Worm (Caenorhabditis elegans): ENCODE measurements around the gene sfxn-5.

sfxn-5 gene

ce11 chrII:8128273-8129039 is 23.6 kb upstream of the sfxn-5 start:
- peak; percentile 36 for TF ChIP-seq him-1 (tag; optimal IDR thresholded peaks at IDR 0.05)
- TF ChIP-seq W03F9.2 (tag; optimal IDR thresholded peaks at IDR 0.05), result no peak
- TF ChIP-seq dao-5 (tag; optimal IDR thresholded peaks at IDR 0.05), result peak; percentile 9

ce11 chrII:8127794-8128193 is 22.9 kb upstream of the sfxn-5 start:
- TF ChIP-seq him-1 (tag; optimal IDR thresholded peaks at IDR 0.05) (no peak), dao-5 (tag; optimal IDR thresholded peaks at IDR 0.05) (no peak), W03F9.2 (tag; optimal IDR thresholded peaks at IDR 0.05) (no peak)

ce11 chrII:8127290-8127689 is 22.4 kb upstream of the sfxn-5 start:
- TF ChIP-seq him-1 (tag; optimal IDR thresholded peaks at IDR 0.05) (no peak), dao-5 (tag; optimal IDR thresholded peaks at IDR 0.05) (no peak), W03F9.2 (tag; optimal IDR thresholded peaks at IDR 0.05) (no peak)

- TF ChIP-seq him-1 (tag; optimal IDR thresholded peaks at IDR 0.05), result no peak
- TF ChIP-seq dao-5 (tag; optimal IDR thresholded peaks at IDR 0.05), result no peak
- no peak for TF ChIP-seq W03F9.2 (tag; optimal IDR thresholded peaks at IDR 0.05)
These were observed 21.8 kb upstream of the sfxn-5 start for ce11 chrII:8126617-8127016.

ce11 chrII:8126132-8126531 is 21.3 kb upstream of the sfxn-5 start:
- TF ChIP-seq dao-5 (tag; optimal IDR thresholded peaks at IDR 0.05) (no peak), him-1 (tag; optimal IDR thresholded peaks at IDR 0.05) (no peak), W03F9.2 (tag; optimal IDR thresholded peaks at IDR 0.05) (peak; percentile 49)

ce11 chrII:8125439-8125838 is 20.6 kb upstream of the sfxn-5 start:
- TF ChIP-seq dao-5 (tag; optimal IDR thresholded peaks at IDR 0.05), result no peak
- no peak for TF ChIP-seq W03F9.2 (tag; optimal IDR thresholded peaks at IDR 0.05)
- TF ChIP-seq him-1 (tag; optimal IDR thresholded peaks at IDR 0.05), result no peak

ce11 chrII:8124867-8125266 is 20.0 kb upstream of the sfxn-5 start, which contains the start of gene ire-1:
TSS of gene ire-1 (minus strand) at chrII:8124910.
- TF ChIP-seq him-1 (tag; optimal IDR thresholded peaks at IDR 0.05) (no peak), dao-5 (tag; optimal IDR thresholded peaks at IDR 0.05) (no peak), W03F9.2 (tag; optimal IDR thresholded peaks at IDR 0.05) (peak; percentile 70)

ce11 chrII:8117426-8117825 is 12.6 kb upstream of the sfxn-5 start:
- TF ChIP-seq W03F9.2 (tag; optimal IDR thresholded peaks at IDR 0.05), result no peak
- TF ChIP-seq him-1 (tag; optimal IDR thresholded peaks at IDR 0.05), result no peak
- TF ChIP-seq dao-5 (tag; optimal IDR thresholded peaks at IDR 0.05), result no peak

ce11 chrII:8116159-8116558 is 11.3 kb upstream of the sfxn-5 start, which contains the start of gene unc-105:
TSS of gene unc-105 (plus strand) at chrII:8116459.
- TF ChIP-seq him-1 (tag; optimal IDR thresholded peaks at IDR 0.05), result no peak
- TF ChIP-seq W03F9.2 (tag; optimal IDR thresholded peaks at IDR 0.05), result no peak
- no peak for TF ChIP-seq dao-5 (tag; optimal IDR thresholded peaks at IDR 0.05)

- TF ChIP-seq W03F9.2 (tag; optimal IDR thresholded peaks at IDR 0.05), result no peak
- TF ChIP-seq dao-5 (tag; optimal IDR thresholded peaks at IDR 0.05), result no peak
- TF ChIP-seq him-1 (tag; optimal IDR thresholded peaks at IDR 0.05), result no peak
These were observed 7.2 kb upstream of the sfxn-5 start, which contains the start of gene lron-4 for ce11 chrII:8112063-8112462. TSS of gene lron-4 (minus strand) at chrII:8112163.

- TF ChIP-seq him-1 (tag; optimal IDR thresholded peaks at IDR 0.05), result peak; percentile 19
- TF ChIP-seq dao-5 (tag; optimal IDR thresholded peaks at IDR 0.05), result peak; percentile 90
- no peak for TF ChIP-seq W03F9.2 (tag; optimal IDR thresholded peaks at IDR 0.05)
These were observed 2.3 kb upstream of the sfxn-5 start, which contains the start of the genes chst-1 and C41C4.9 for ce11 chrII:8106921-8107695. TSS of gene chst-1 (minus strand) at chrII:8106971. TSS of gene C41C4.9 (plus strand) at chrII:8107645.

ce11 chrII:8102041-8102440 is 2.8 kb downstream of the sfxn-5 start, which contains the start of gene sre-2:
TSS of gene sre-2 (minus strand) at chrII:8102141.
- no peak for TF ChIP-seq him-1 (tag; optimal IDR thresholded peaks at IDR 0.05)
- TF ChIP-seq W03F9.2 (tag; optimal IDR thresholded peaks at IDR 0.05), result no peak
- TF ChIP-seq dao-5 (tag; optimal IDR thresholded peaks at IDR 0.05), result no peak

- no peak for TF ChIP-seq W03F9.2 (tag; optimal IDR thresholded peaks at IDR 0.05)
These were observed 5.6 kb downstream of the sfxn-5 start for ce11 chrII:8099212-8099784.

- TF ChIP-seq him-1 (tag; optimal IDR thresholded peaks at IDR 0.05), result no peak
- no peak for TF ChIP-seq W03F9.2 (tag; optimal IDR thresholded peaks at IDR 0.05)
- no peak for TF ChIP-seq dao-5 (tag; optimal IDR thresholded peaks at IDR 0.05)
These were observed 10.9 kb downstream of the sfxn-5 start for ce11 chrII:8093914-8094313.
